Worm (Caenorhabditis elegans) whole organism, midembryonic: ENCODE measurements around the gene Y44A6D.7.

ENCODE experiments used
- cog-1 ChIP-seq: sonication (generic microtip); optimal IDR thresholded peaks from 2 replicates; lab custom pipeline; 2016; ENCODE audit warnings: missing genetic modification characterization, missing compliant biosample characterization
- flt-1 ChIP-seq: fragments of 200-800 bp; sonication (Bioruptor generic); IDR thresholded peaks from 2 replicates; pipeline ENCODE4 v1.3.6; 2022; ENCODE audit warnings: missing genetic modification characterization, missing compliant biosample characterization
- tab-1 ChIP-seq: fragments of 200-800 bp; sonication (Bioruptor generic); IDR thresholded peaks from 2 replicates; pipeline ENCODE4 v1.3.6; 2022; ENCODE audit warnings: missing genetic modification characterization, missing compliant biosample characterization

DNA sequence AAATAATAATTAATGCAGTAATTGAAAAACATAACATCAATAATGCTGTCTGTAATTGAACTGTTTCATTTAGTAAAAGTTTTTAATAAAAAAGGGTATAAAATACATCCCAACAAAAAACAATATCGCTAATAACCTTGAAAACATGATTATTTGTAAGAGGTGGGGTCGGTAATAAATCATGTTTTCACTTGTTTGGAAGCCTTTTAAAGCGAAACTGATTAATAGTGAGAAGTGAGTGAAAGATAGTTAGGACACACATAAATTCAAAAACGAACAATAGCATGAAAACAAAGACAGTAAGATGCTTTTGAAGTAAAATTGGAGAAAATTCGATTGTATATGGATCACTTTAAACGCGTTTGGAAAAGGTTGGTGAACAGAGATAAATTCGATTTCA, 46.6 kb downstream of the Y44A6D.7 start, which contains the start of gene try-4:
- TF ChIP-seq tab-1 (no peak), flt-1 (GFP tag; lab: Robert Waterston, UW) (no peak), cog-1 (tag; lab: Kevin White, UChicago) (no peak)
